Worm (Caenorhabditis elegans) whole organism, early embryonic: ENCODE data around the gene srh-239.

ENCODE experiments used
- B0310.2 ChIP-seq: sonication (generic microtip); optimal IDR thresholded peaks from 2 replicates; lab custom pipeline; 2016; ENCODE audit warnings: mild to moderate bottlenecking, missing genetic modification characterization, missing compliant biosample characterization
- ama-1 ChIP-seq: fragments of 150-350 bp; optimal IDR thresholded peaks from 2 replicates; lab custom pipeline; 2014
- hmbx-1 ChIP-seq: sonication (generic microtip); optimal IDR thresholded peaks from 2 replicates; lab custom pipeline; 2016; ENCODE audit warnings: mild to moderate bottlenecking, missing genetic modification characterization, missing compliant biosample characterization
- hmg-4 ChIP-seq: fragments of 200-800 bp; sonication (Bioruptor generic); optimal IDR thresholded peaks from 2 replicates; lab custom pipeline; 2018; ENCODE audit warnings: mild to moderate bottlenecking, missing genetic modification characterization, missing compliant biosample characterization
- pes-1 ChIP-seq: fragments of 200-800 bp; sonication (Bioruptor generic); IDR thresholded peaks from 2 replicates; pipeline ENCODE4 v1.3.6; 2022; ENCODE audit warnings: missing genetic modification reagents, missing genetic modification characterization, missing compliant biosample characterization
- scrt-1 ChIP-seq: fragments of 200-800 bp; sonication (Bioruptor generic); IDR thresholded peaks from 2 replicates; pipeline ENCODE4 v1.3.6; 2022; ENCODE audit warnings: missing genetic modification characterization, missing compliant biosample characterization
- sea-1 ChIP-seq: fragments of 200-800 bp; sonication (Bioruptor generic); conservative IDR thresholded peaks from 2 replicates; pipeline ENCODE4 v1.3.6; 2022; ENCODE audit warnings: missing genetic modification characterization, missing compliant biosample characterization
- tbx-37 ChIP-seq: fragments of 200-800 bp; sonication (Bioruptor generic); conservative IDR thresholded peaks from 2 replicates; pipeline ENCODE4 v1.3.6; 2022; ENCODE audit warnings: missing genetic modification reagents, missing genetic modification characterization, missing compliant biosample characterization

- TF ChIP-seq hmg-4 (GFP tag; lab: Kevin White, UChicago): no peak
- no peak for TF ChIP-seq ama-1 (lab: Kevin White, UChicago)
- TF ChIP-seq scrt-1 (GFP tag; lab: Robert Waterston, UW): no peak
- no peak for TF ChIP-seq B0310.2
- TF ChIP-seq pes-1: no peak
- TF ChIP-seq sea-1 (GFP tag; lab: Robert Waterston, UW): no peak
- no peak for TF ChIP-seq tbx-37
- no peak for TF ChIP-seq hmbx-1 (tag; lab: Kevin White, UChicago)
These were observed 35.1 kb downstream of the srh-239 start for ce11 chrV:15480505-15481075.
